Fruit fly (Drosophila melanogaster): ENCODE results near the gene ey.

ey gene

dm6 chr4:659884-660846, 37.3 kb upstream of the ey start, which contains the start of gene gw (continued):
- TF ChIP-seq CG11723 (GFP tag; optimal IDR thresholded peaks at IDR 0.05): peak; percentile 94
- TF ChIP-seq Oli (tag; optimal IDR thresholded peaks at IDR 0.05): no peak
- peak; percentile 51 for TF ChIP-seq gcm2 (GFP tag; optimal IDR thresholded peaks at IDR 0.05)
- TF ChIP-seq Antp (GFP tag; optimal IDR thresholded peaks at IDR 0.05): peak; percentile 76
- TF ChIP-seq klu (GFP tag; IDR thresholded peaks at IDR 0.05): no peak
- no peak for TF ChIP-seq tap (tag; optimal IDR thresholded peaks at IDR 0.05)
- TF ChIP-seq hbn (GFP tag; IDR thresholded peaks at IDR 0.05; ENCODE audit: partially characterized antibody): no peak; the same call in 1 of the 2 replicates
- TF ChIP-seq Doc2 (GFP tag; IDR thresholded peaks at IDR 0.05): no peak
- peak; percentile 93 for TF ChIP-seq YL-1 (GFP tag; optimal IDR thresholded peaks at IDR 0.05)
- peak; percentile 73 for TF ChIP-seq CG18476 (GFP tag; optimal IDR thresholded peaks at IDR 0.05)
- peak; percentile 70 for TF ChIP-seq sug (tag; optimal IDR thresholded peaks at IDR 0.05)
- peak; percentile 67 for TF ChIP-seq CG7271 (tag; optimal IDR thresholded peaks at IDR 0.05)
- TF ChIP-seq Ssrp (tag; optimal IDR thresholded peaks at IDR 0.05): peak; percentile 62
- no peak; the same call in 1 of the 2 replicates for TF ChIP-seq H2.0 (GFP tag; IDR thresholded peaks at IDR 0.05)
- peak; percentile 54 for TF ChIP-seq CG3065 (GFP tag; optimal IDR thresholded peaks at IDR 0.05)
- peak; percentile 84 for TF ChIP-seq CG2199 (GFP tag; IDR thresholded peaks at IDR 0.05)
- TF ChIP-seq CG8359 (GFP tag; optimal IDR thresholded peaks at IDR 0.05; ENCODE audit: borderline replicate concordance): peak; percentile 11
- TF ChIP-seq Aef1 (GFP tag; IDR thresholded peaks at IDR 0.05): 0 out of 3 replicates have a peak, but pooled peaks have one; percentile 51
- TF ChIP-seq dimm (GFP tag; IDR thresholded peaks at IDR 0.05): no peak
- peak; percentile 48; the same call in 2 of the 3 replicates for TF ChIP-seq vnd (GFP tag; IDR thresholded peaks at IDR 0.05; ENCODE audit: partially characterized antibody)
- TF ChIP-seq en (GFP tag; optimal IDR thresholded peaks at IDR 0.05): peak; percentile 67
- peak; percentile 77 for TF ChIP-seq Bteb2 (GFP tag; optimal IDR thresholded peaks at IDR 0.05)
- TF ChIP-seq Hr51 (GFP tag; optimal IDR thresholded peaks at IDR 0.05): peak in 1 of 2 experiments; percentile 71
- TF ChIP-seq BtbVII (GFP tag; optimal IDR thresholded peaks at IDR 0.05): peak; percentile 58
- TF ChIP-seq Xbp1 (GFP tag; optimal IDR thresholded peaks at IDR 0.05): peak; percentile 82
- TF ChIP-seq CG4854 (GFP tag; optimal IDR thresholded peaks at IDR 0.05): peak; percentile 79
- TF ChIP-seq kni (GFP tag; optimal IDR thresholded peaks at IDR 0.05): no peak
- peak; percentile 80 for TF ChIP-seq Fer1 (GFP tag; optimal IDR thresholded peaks at IDR 0.05)
- peak; percentile 60 for TF ChIP-seq CG12744 (GFP tag; optimal IDR thresholded peaks at IDR 0.05)
- peak; percentile 82 for TF ChIP-seq trem (tag; optimal IDR thresholded peaks at IDR 0.05)
- no peak for TF ChIP-seq ac (GFP tag; optimal IDR thresholded peaks at IDR 0.05)
- no peak for TF ChIP-seq MTF-1 (GFP tag; optimal IDR thresholded peaks at IDR 0.05; ENCODE audit: borderline replicate concordance)
- TF ChIP-seq lmd (GFP tag; IDR thresholded peaks at IDR 0.05): no peak
- no peak for TF ChIP-seq CG1832 (GFP tag; optimal IDR thresholded peaks at IDR 0.05)
- no peak for TF ChIP-seq CG14965 (GFP tag; optimal IDR thresholded peaks at IDR 0.05; ENCODE audit: borderline replicate concordance)
- peak; percentile 47 for TF ChIP-seq Ets97D (GFP tag; optimal IDR thresholded peaks at IDR 0.05)
- peak; percentile 54 for TF ChIP-seq CG10462 (GFP tag; optimal IDR thresholded peaks at IDR 0.05)
- TF ChIP-seq sens-2 (GFP tag; IDR thresholded peaks at IDR 0.05): no peak
- peak; percentile 15 for TF ChIP-seq luna (GFP tag; optimal IDR thresholded peaks at IDR 0.05)
- TF ChIP-seq CG11456 (GFP tag; IDR thresholded peaks at IDR 0.05): no peak
- TF ChIP-seq CG11398 (GFP tag; optimal IDR thresholded peaks at IDR 0.05): peak; percentile 61
- no peak for TF ChIP-seq tll (GFP tag; optimal IDR thresholded peaks at IDR 0.05)
- peak; percentile 97 for TF ChIP-seq CG7357 (GFP tag; IDR thresholded peaks at IDR 0.05)
- peak; percentile 84 for TF ChIP-seq CG4424 (GFP tag; optimal IDR thresholded peaks at IDR 0.05)
- peak; percentile 61 for TF ChIP-seq disco-r (GFP tag; optimal IDR thresholded peaks at IDR 0.05)
- TF ChIP-seq zfh1 (GFP tag; IDR thresholded peaks at IDR 0.05): no peak; the same call in 1 of the 3 replicates
- TF ChIP-seq Stat92E (GFP tag; optimal IDR thresholded peaks at IDR 0.05): peak in 2 of 3 experiments; percentile 30 to 69
- TF ChIP-seq Sin3A (optimal IDR thresholded peaks at IDR 0.05): no peak
